Worm (Caenorhabditis elegans): Measurements from ENCODE around the gene rabr-3.

Gene rabr-3

DNA sequence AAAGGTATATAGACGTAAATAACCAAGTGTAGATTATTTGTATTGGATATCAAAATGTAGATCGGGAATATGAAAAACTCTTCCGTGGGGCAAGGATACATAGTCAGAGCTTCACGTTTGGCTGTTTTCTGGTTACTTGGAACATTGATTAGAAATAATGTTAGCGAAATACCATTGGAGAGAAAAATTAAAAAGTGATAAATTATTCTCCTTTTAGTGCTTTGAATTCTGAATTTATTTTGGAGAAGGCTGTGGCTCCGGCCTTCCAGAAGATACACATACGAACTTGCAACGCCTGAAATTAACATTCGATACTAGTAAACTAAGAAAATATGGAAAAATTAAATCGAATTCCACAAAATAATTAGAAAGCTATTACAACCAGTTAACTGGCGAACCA is 40.2 kb downstream of the rabr-3 start, which contains the start of gene srh-98:
srh-98 (minus strand) TSS at position 101 of the 400 bp plus-strand sequence.
- TF ChIP-seq B0019.2 (GFP tag; conservative IDR thresholded peaks at IDR 0.05), result no peak
- no peak for TF ChIP-seq athp-1 (tag; optimal IDR thresholded peaks at IDR 0.05)
- TF ChIP-seq ztf-22 (GFP tag; optimal IDR thresholded peaks at IDR 0.05), result no peak
- TF ChIP-seq Y53G8AR.9 (GFP tag; conservative IDR thresholded peaks at IDR 0.05), result no peak
- TF ChIP-seq ceh-91 (GFP tag; IDR thresholded peaks at IDR 0.05), result no peak
- TF ChIP-seq tlf-1 (GFP tag; optimal IDR thresholded peaks at IDR 0.05), result no peak
- no peak for TF ChIP-seq F33H1.4 (GFP tag; IDR thresholded peaks at IDR 0.05)
- no peak for TF ChIP-seq K12H6.12 (tag; optimal IDR thresholded peaks at IDR 0.05)
- TF ChIP-seq bed-1 (GFP tag; IDR thresholded peaks at IDR 0.05), result no peak
- no peak for TF ChIP-seq F49E8.2 (tag; optimal IDR thresholded peaks at IDR 0.05; ENCODE audit: insufficient read depth)
- no peak for TF ChIP-seq madf-8 (GFP tag; conservative IDR thresholded peaks at IDR 0.05)
- TF ChIP-seq hmg-1.2 (GFP tag; IDR thresholded peaks at IDR 0.05), result no peak

DNA sequence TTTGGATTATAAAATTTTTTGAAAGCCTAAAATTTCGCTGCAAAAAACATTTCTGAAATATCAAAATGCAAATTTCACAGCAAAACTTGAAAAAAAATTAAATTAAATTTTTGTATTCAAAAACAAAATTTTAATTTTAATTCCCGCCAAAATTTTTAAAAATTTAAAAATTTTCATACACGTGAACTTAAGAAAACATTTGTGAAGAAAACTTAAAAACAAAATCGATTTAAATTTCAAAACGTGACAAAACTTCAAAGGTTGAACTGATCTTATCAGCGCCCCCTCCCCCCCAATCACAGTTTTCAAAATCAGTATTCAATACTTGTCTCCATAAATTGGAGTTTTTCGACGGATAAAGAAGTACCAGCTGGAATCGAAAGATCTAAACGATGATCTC is 41.7 kb downstream of the rabr-3 start, which contains the start of gene F21H7.5:
F21H7.5 (plus strand) TSS at position 301 of the 400 bp plus-strand sequence.
- TF ChIP-seq mcd-1 (GFP tag; IDR thresholded peaks at IDR 0.05) (no peak), K11D2.4 (GFP tag; IDR thresholded peaks at IDR 0.05) (no peak), unc-62 (GFP tag; optimal IDR thresholded peaks at IDR 0.05) (no peak), dpl-1 (GFP tag; optimal IDR thresholded peaks at IDR 0.05) (no peak), bed-2 (GFP tag; IDR thresholded peaks at IDR 0.05) (no peak), ZK185.1 (tag; optimal IDR thresholded peaks at IDR 0.05; ENCODE audit: poor library complexity, severe bottlenecking) (no peak), ztf-18 (tag; optimal IDR thresholded peaks at IDR 0.05) (no peak), lsl-1 (GFP tag; optimal IDR thresholded peaks at IDR 0.05) (no peak)

DNA sequence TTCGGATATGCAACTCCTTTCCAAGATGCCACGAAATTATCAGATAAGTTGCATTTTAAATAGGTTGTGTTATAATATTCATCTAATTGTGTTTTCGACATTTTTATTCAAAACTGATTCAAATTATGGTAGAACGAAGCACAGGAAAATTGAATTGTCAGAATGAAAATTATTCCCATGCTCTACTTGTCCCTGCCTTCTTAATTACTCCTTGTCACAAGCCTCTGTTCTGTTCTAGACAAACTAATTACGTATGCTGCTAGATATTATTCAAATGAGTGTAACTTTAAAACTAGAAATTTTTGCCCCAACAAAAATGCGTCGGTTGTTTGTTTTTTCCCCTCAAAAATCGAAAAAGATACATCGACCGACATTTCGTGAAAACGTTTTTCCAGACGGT is 48.6 kb downstream of the rabr-3 start, which contains the start of gene srh-104:
srh-104 (minus strand) TSS at position 101 of the 400 bp plus-strand sequence.
- TF ChIP-seq hsf-1 (GFP tag; IDR thresholded peaks at IDR 0.05) (no peak), hrde-1 (tag; optimal IDR thresholded peaks at IDR 0.05; ENCODE audit: borderline replicate concordance) (no peak), unc-130 (GFP tag; optimal IDR thresholded peaks at IDR 0.05) (no peak), K12H6.12 (tag; optimal IDR thresholded peaks at IDR 0.05) (no peak), ekl-4 (GFP tag; IDR thresholded peaks at IDR 0.05) (no peak), rec-8 (tag; optimal IDR thresholded peaks at IDR 0.05) (no peak), T26A5.8 (tag; optimal IDR thresholded peaks at IDR 0.05) (no peak), zim-3 (tag; optimal IDR thresholded peaks at IDR 0.05) (no peak), him-1 (tag; optimal IDR thresholded peaks at IDR 0.05) (no peak), tlf-1 (GFP tag; optimal IDR thresholded peaks at IDR 0.05) (no peak), mxl-1 (tag; optimal IDR thresholded peaks at IDR 0.05) (no peak), ceh-100 (GFP tag; IDR thresholded peaks at IDR 0.05) (no peak), ztf-3 (GFP tag; optimal IDR thresholded peaks at IDR 0.05) (no peak), repo-1 (tag; optimal IDR thresholded peaks at IDR 0.05) (no peak), hlh-26 (GFP tag; conservative IDR thresholded peaks at IDR 0.05) (no peak), dox-1 (GFP tag; IDR thresholded peaks at IDR 0.05) (no peak), lin-54 (GFP tag; optimal IDR thresholded peaks at IDR 0.05) (no peak), nhr-90 (tag; optimal IDR thresholded peaks at IDR 0.05) (no peak), dpff-1 (tag; optimal IDR thresholded peaks at IDR 0.05) (no peak)

All from whole organism, young adult.